Worm (Caenorhabditis elegans) whole organism, L1 larva: Measurements from ENCODE around the gene M117.4.
"Not testable (repeated sequence)": the region's sequence is repeated elsewhere in the genome, so short reads cannot be mapped to it uniquely, and the experiment has no call there.

ENCODE experiments used
- C04F5.9 ChIP-seq: sonication (generic microtip); optimal IDR thresholded peaks from 2 replicates; lab custom pipeline; 2016; ENCODE audit warnings: missing genetic modification characterization, missing compliant biosample characterization
- F16B12.6 ChIP-seq: fragments of 150-350 bp; optimal IDR thresholded peaks from 2 replicates; lab custom pipeline; 2014; ENCODE audit warnings: missing biosample characterization, missing genetic modification characterization
- Y116A8C.19 ChIP-seq: sonication (generic microtip); optimal IDR thresholded peaks from 2 replicates; lab custom pipeline; 2016; ENCODE audit warnings: missing compliant biosample characterization, missing genetic modification characterization, borderline replicate concordance
- aha-1 ChIP-seq: fragments of 150-350 bp; optimal IDR thresholded peaks from 2 replicates; lab custom pipeline; 2014; ENCODE audit warnings: missing biosample characterization, missing genetic modification characterization
- alr-1 ChIP-seq: fragments of 200-800 bp; sonication (Bioruptor generic); optimal IDR thresholded peaks from 2 replicates; lab custom pipeline; 2018; ENCODE audit warnings: borderline replicate concordance, mild to moderate bottlenecking, missing genetic modification characterization, missing compliant biosample characterization
- blmp-1 ChIP-seq: fragments of 150-350 bp; optimal IDR thresholded peaks from 2 replicates; lab custom pipeline; 2014; ENCODE audit warnings: missing biosample characterization, missing genetic modification characterization
- ceh-63 ChIP-seq: fragments of 200-800 bp; sonication (Bioruptor generic); optimal IDR thresholded peaks from 2 replicates; lab custom pipeline; 2018; ENCODE audit warnings: mild to moderate bottlenecking, missing genetic modification characterization, missing compliant biosample characterization
- ceh-82 ChIP-seq, 3 experiments: fragments of 150-350 bp in 1 of 3; sonication (generic microtip) in 2 of 3; optimal IDR thresholded peaks; 2 replicates each; lab custom pipeline; 2014 to 2017; ENCODE audit warnings: missing biosample characterization in 3 of 3, missing genetic modification characterization in 3 of 3
- ceh-90 ChIP-seq: sonication (generic microtip); optimal IDR thresholded peaks from 2 replicates; lab custom pipeline; 2016; ENCODE audit warnings: missing genetic modification characterization, missing compliant biosample characterization
- ces-1 ChIP-seq: fragments of 150-350 bp; optimal IDR thresholded peaks from 2 replicates; lab custom pipeline; 2014; ENCODE audit warnings: missing biosample characterization, missing genetic modification reagents, missing genetic modification characterization
- dsc-1 ChIP-seq: sonication (generic microtip); optimal IDR thresholded peaks from 2 replicates; lab custom pipeline; 2016; ENCODE audit warnings: mild to moderate bottlenecking, missing genetic modification characterization, missing compliant biosample characterization
- efl-1 ChIP-seq, 4 experiments: fragments of 150-350 bp; optimal IDR thresholded peaks in 3 of 4; peaks in 1 of 4; 1 replicate in 1 of 4; 2 replicates in 3 of 4; lab custom pipeline; 2014; ENCODE audit warnings: missing biosample characterization in 2 of 4, missing genetic modification characterization in 2 of 4, missing genetic modification reagents in 2 of 4
- efl-3 ChIP-seq: fragments of 200-800 bp; sonication (Bioruptor generic); optimal IDR thresholded peaks from 2 replicates; lab custom pipeline; 2018; ENCODE audit warnings: mild to moderate bottlenecking, missing genetic modification characterization, missing compliant biosample characterization
- egl-13 ChIP-seq: sonication (generic microtip); optimal IDR thresholded peaks from 2 replicates; lab custom pipeline; 2016; ENCODE audit warnings: missing genotype, missing genetic modification reagents, missing genetic modification characterization, missing compliant biosample characterization
- egl-27 ChIP-seq, 2 experiments: fragments of 150-350 bp in 1 of 2; sonication (generic microtip); optimal IDR thresholded peaks; 3 replicates each; lab custom pipeline; 2017 to 2018; ENCODE audit warnings: missing biosample characterization in 2 of 2, missing genetic modification characterization in 2 of 2, missing genetic modification reagents in 2 of 2
- elt-2 ChIP-seq: sonication (generic microtip); optimal IDR thresholded peaks from 2 replicates; lab custom pipeline; 2016; ENCODE audit warnings: missing genetic modification characterization, mild to moderate bottlenecking, inconsistent platforms, missing compliant biosample characterization, missing genetic modification reagents
- elt-3 ChIP-seq, 6 experiments: fragments of 150-350 bp in 1 of 6; sonication (generic microtip); optimal IDR thresholded peaks; 2 replicates each; lab custom pipeline; 2017 to 2018; ENCODE audit warnings: missing biosample characterization in 6 of 6, missing genetic modification characterization in 6 of 6, inconsistent platforms in 1 of 6
- fkh-10 ChIP-seq: sonication (generic microtip); optimal IDR thresholded peaks from 2 replicates; lab custom pipeline; 2017; ENCODE audit warnings: missing biosample characterization, missing genetic modification reagents, missing genetic modification characterization
- fkh-4 ChIP-seq: sonication (generic microtip); optimal IDR thresholded peaks from 2 replicates; lab custom pipeline; 2016; ENCODE audit warnings: missing compliant biosample characterization, missing genetic modification characterization, borderline replicate concordance
- fkh-8 ChIP-seq: sonication (generic microtip); optimal IDR thresholded peaks from 2 replicates; lab custom pipeline; 2016; ENCODE audit warnings: mild to moderate bottlenecking, missing genetic modification characterization, missing compliant biosample characterization
- fos-1 ChIP-seq: fragments of 150-350 bp; optimal IDR thresholded peaks from 2 replicates; lab custom pipeline; 2014; ENCODE audit warnings: missing biosample characterization, missing genetic modification characterization
- hlh-4 ChIP-seq: sonication (generic microtip); optimal IDR thresholded peaks from 2 replicates; lab custom pipeline; 2016; ENCODE audit warnings: mild to moderate bottlenecking, missing genetic modification characterization, missing compliant biosample characterization
- hpl-2 ChIP-seq: fragments of 150-350 bp; optimal IDR thresholded peaks from 2 replicates; lab custom pipeline; 2014; ENCODE audit warnings: missing biosample characterization, missing genetic modification reagents, missing genetic modification characterization
- irx-1 ChIP-seq: sonication (generic microtip); optimal IDR thresholded peaks from 2 replicates; lab custom pipeline; 2016; ENCODE audit warnings: missing genetic modification characterization, missing compliant biosample characterization
- isw-1 ChIP-seq: fragments of 200-800 bp; sonication (Bioruptor generic); IDR thresholded peaks from 2 replicates; pipeline ENCODE4 v1.3.6; 2022; ENCODE audit warnings: missing genetic modification characterization, missing compliant biosample characterization
- jun-1 ChIP-seq: fragments of 150-350 bp; optimal IDR thresholded peaks from 2 replicates; lab custom pipeline; 2014; ENCODE audit warnings: missing biosample characterization, missing genetic modification reagents, missing genetic modification characterization
- lin-14 ChIP-seq: fragments of 200-800 bp; sonication (Bioruptor generic); optimal IDR thresholded peaks from 2 replicates; lab custom pipeline; 2018; ENCODE audit warnings: mild to moderate bottlenecking, missing genetic modification characterization, moderate library complexity, missing compliant biosample characterization
- lin-35 ChIP-seq, 2 experiments: fragments of 150-350 bp; optimal IDR thresholded peaks; 2 replicates each; lab custom pipeline; 2014; ENCODE audit warnings: missing biosample characterization in 2 of 2, missing genetic modification characterization in 2 of 2, missing genetic modification reagents in 2 of 2
- lir-3 ChIP-seq: sonication (generic microtip); optimal IDR thresholded peaks from 2 replicates; lab custom pipeline; 2016; ENCODE audit warnings: mild to moderate bottlenecking, missing genetic modification characterization, moderate library complexity, missing compliant biosample characterization; ENCODE audit not compliant: poor library complexity
- mab-9 ChIP-seq: fragments of 200-800 bp; sonication (Bioruptor generic); IDR thresholded peaks from 2 replicates; pipeline ENCODE4 v1.3.6; 2022; ENCODE audit warnings: missing genetic modification reagents, missing genetic modification characterization, missing compliant biosample characterization
- mdl-1 ChIP-seq, 2 experiments: fragments of 150-350 bp; optimal IDR thresholded peaks; 2 replicates each; lab custom pipeline; 2014 to 2017; ENCODE audit warnings: missing biosample characterization in 2 of 2, missing genetic modification characterization in 2 of 2, inconsistent platforms in 1 of 2
- nhr-11 ChIP-seq: fragments of 150-350 bp; optimal IDR thresholded peaks from 2 replicates; lab custom pipeline; 2014; ENCODE audit warnings: missing biosample characterization, missing genetic modification characterization
- nhr-12 ChIP-seq: sonication (generic microtip); optimal IDR thresholded peaks from 2 replicates; lab custom pipeline; 2017; ENCODE audit warnings: missing biosample characterization, missing genetic modification characterization
- nhr-19 ChIP-seq: fragments of 200-800 bp; sonication (Bioruptor generic); conservative IDR thresholded peaks from 2 replicates; pipeline ENCODE4 v1.3.6; 2022; ENCODE audit warnings: missing genetic modification characterization, missing compliant biosample characterization
- nhr-28 ChIP-seq: fragments of 150-350 bp; optimal IDR thresholded peaks from 2 replicates; lab custom pipeline; 2014; ENCODE audit warnings: missing biosample characterization, missing genetic modification characterization
- nhr-47 ChIP-seq: sonication (generic microtip); optimal IDR thresholded peaks from 2 replicates; lab custom pipeline; 2016; ENCODE audit warnings: mild to moderate bottlenecking, missing genetic modification characterization, moderate library complexity, missing compliant biosample characterization
- nhr-77 ChIP-seq: fragments of 150-350 bp; optimal IDR thresholded peaks from 2 replicates; lab custom pipeline; 2014; ENCODE audit warnings: missing biosample characterization, missing genetic modification characterization
- nhr-84 ChIP-seq: sonication (generic microtip); optimal IDR thresholded peaks from 2 replicates; lab custom pipeline; 2017; ENCODE audit warnings: missing biosample characterization, missing genetic modification characterization
- pax-3 ChIP-seq: fragments of 200-800 bp; sonication (Bioruptor generic); optimal IDR thresholded peaks from 2 replicates; lab custom pipeline; 2018; ENCODE audit warnings: mild to moderate bottlenecking, missing genetic modification characterization, moderate library complexity, missing compliant biosample characterization
- skn-1 ChIP-seq: fragments of 150-350 bp; optimal IDR thresholded peaks from 2 replicates; lab custom pipeline; 2014; ENCODE audit warnings: missing biosample characterization, missing genetic modification characterization
- snpc-4 ChIP-seq: fragments of 150-350 bp; optimal IDR thresholded peaks from 2 replicates; lab custom pipeline; 2014; ENCODE audit warnings: missing biosample characterization, missing genetic modification characterization
- sup-37 ChIP-seq: fragments of 200-800 bp; sonication (Bioruptor generic); optimal IDR thresholded peaks from 2 replicates; lab custom pipeline; 2018; ENCODE audit warnings: mild to moderate bottlenecking, missing genetic modification characterization, missing compliant biosample characterization
- tbx-2 ChIP-seq: sonication (generic microtip); optimal IDR thresholded peaks from 2 replicates; lab custom pipeline; 2016; ENCODE audit warnings: missing genetic modification characterization, missing compliant biosample characterization
- unc-130 ChIP-seq: fragments of 150-350 bp; optimal IDR thresholded peaks from 2 replicates; lab custom pipeline; 2017; ENCODE audit warnings: missing biosample characterization, missing genetic modification characterization, inconsistent platforms
- unc-30 ChIP-seq: sonication (generic microtip); optimal IDR thresholded peaks from 2 replicates; lab custom pipeline; 2017; ENCODE audit warnings: missing biosample characterization, missing genetic modification characterization
- unc-98 ChIP-seq: fragments of 200-800 bp; sonication (Bioruptor generic); IDR thresholded peaks from 2 replicates; pipeline ENCODE4 v1.3.6; 2022; ENCODE audit warnings: missing genetic modification characterization, missing compliant biosample characterization
- vab-15 ChIP-seq: sonication (generic microtip); optimal IDR thresholded peaks from 2 replicates; lab custom pipeline; 2017; ENCODE audit warnings: missing genotype, mild to moderate bottlenecking, missing genetic modification characterization, missing compliant biosample characterization
- xbp-1 ChIP-seq: sonication (generic microtip); optimal IDR thresholded peaks from 2 replicates; lab custom pipeline; 2016; ENCODE audit warnings: missing genetic modification characterization, missing compliant biosample characterization
- zip-4 ChIP-seq: fragments of 200-800 bp; sonication (Bioruptor generic); optimal IDR thresholded peaks from 2 replicates; lab custom pipeline; 2018; ENCODE audit warnings: mild to moderate bottlenecking, missing genetic modification characterization, moderate library complexity, missing compliant biosample characterization
- ztf-11 ChIP-seq, 2 experiments: sonication (generic microtip); optimal IDR thresholded peaks; 2 replicates each; lab custom pipeline; 2016 to 2017; ENCODE audit warnings: missing genetic modification characterization in 2 of 2, missing biosample characterization in 1 of 2, missing compliant biosample characterization in 1 of 2

The M117.4 gene

DNA sequence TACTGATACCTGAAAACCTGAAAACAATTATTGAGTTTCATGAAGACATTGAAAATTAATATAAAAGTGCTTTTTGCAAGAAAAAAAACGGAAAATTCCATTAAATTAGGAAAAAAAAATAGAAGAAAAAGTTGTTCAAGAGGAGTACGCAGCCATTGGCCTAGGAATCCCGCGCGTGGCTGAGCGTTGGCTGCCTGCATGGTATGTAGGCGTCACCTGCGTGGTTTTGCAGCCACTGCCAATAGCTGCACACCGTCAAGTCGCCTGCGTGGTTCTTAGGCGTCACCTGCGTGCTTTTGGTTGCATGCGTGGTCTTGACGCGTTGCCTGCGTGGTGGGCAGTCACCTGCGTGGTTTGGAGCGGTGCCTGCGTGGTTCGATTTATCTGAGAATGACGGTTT lies 5.3 kb downstream of the M117.4 start, which contains the start of gene M117.6:
TSS of gene M117.6 (minus strand) at position 101 of the 400 bp plus-strand sequence.
- TF ChIP-seq nhr-47; irx-1; snpc-4 (tag; lab: Kevin White, UChicago): not testable (repeated sequence)

DNA sequence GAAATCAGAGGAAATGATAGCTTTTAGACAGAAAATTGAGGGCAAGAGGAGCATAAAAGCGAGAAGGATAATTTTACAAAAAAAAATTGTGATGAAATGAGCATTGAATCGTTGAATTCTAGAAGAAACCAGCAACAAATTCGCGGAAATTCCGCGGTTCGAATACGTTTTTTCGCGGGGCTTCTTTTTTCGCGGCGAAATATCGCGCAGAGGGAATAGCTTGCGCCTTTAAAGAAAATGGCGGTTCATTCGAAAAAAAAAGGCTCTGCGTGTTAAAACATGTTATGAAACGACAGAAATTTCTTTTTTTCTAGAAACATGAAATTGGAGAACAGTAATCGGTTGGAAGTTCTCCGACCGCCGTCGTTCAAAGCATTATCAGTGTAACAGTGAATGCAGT lies 10.9 kb downstream of the M117.4 start:
- TF ChIP-seq nhr-28 (tag; lab: Kevin White, UChicago) (no peak), skn-1 (tag; lab: Kevin White, UChicago) (peak; percentile 51), elt-2 (no peak), xbp-1 (tag; lab: Kevin White, UChicago) (peak; percentile 52), nhr-47 (peak; percentile 44), unc-30 (tag; lab: Kevin White, UChicago) (no peak), jun-1 (tag; lab: Kevin White, UChicago) (no peak), hpl-2 (GFP tag; lab: Kevin White, UChicago) (no peak), mab-9 (no peak), mdl-1 (tag; optimal IDR thresholded peaks at IDR 0.05; lab: Kevin White, UChicago) (peak in 1 of 2 experiments; percentile 29), egl-13 (tag; lab: Kevin White, UChicago) (no peak), aha-1 (tag; lab: Kevin White, UChicago) (no peak), Y116A8C.19 (tag; lab: Kevin White, UChicago) (no peak), isw-1 (GFP tag; lab: Robert Waterston, UW) (peak; percentile 46; the same call in 1 of the 2 replicates), nhr-84 (tag; lab: Kevin White, UChicago) (no peak), egl-27 (tag; optimal IDR thresholded peaks at IDR 0.05; lab: Kevin White, UChicago) (no peak), lin-35 (GFP tag; optimal IDR thresholded peaks at IDR 0.05; lab: Kevin White, UChicago) (peak; percentile 90 to 93), efl-1 (optimal IDR thresholded peaks at IDR 0.05; lab: Kevin White, UChicago) (peak; percentile 79 to 89), efl-1 (GFP tag; optimal IDR thresholded peaks at IDR 0.05 in 1 of 2; lab: Kevin White, UChicago) (peak; percentile 90 to 98), fkh-4 (tag; lab: Kevin White, UChicago) (no peak), hlh-4 (no peak), lin-14 (GFP tag; lab: Kevin White, UChicago) (no peak), C04F5.9 (no peak), fkh-10 (GFP tag; lab: Kevin White, UChicago) (no peak), unc-130 (tag; lab: Kevin White, UChicago) (no peak), efl-3 (GFP tag; lab: Kevin White, UChicago) (no peak), ceh-63 (GFP tag; lab: Kevin White, UChicago) (no peak), ceh-82 (tag; optimal IDR thresholded peaks at IDR 0.05; lab: Kevin White, UChicago) (peak; percentile 10 to 85 (median 34)), ceh-90 (tag; lab: Kevin White, UChicago) (no peak), F16B12.6 (tag; lab: Kevin White, UChicago) (peak; percentile 3), nhr-11 (tag; lab: Kevin White, UChicago) (no peak), ces-1 (GFP tag; lab: Kevin White, UChicago) (no peak), alr-1 (tag; lab: Kevin White, UChicago) (no peak), nhr-19 (GFP tag; lab: Robert Waterston, UW) (peak; percentile 48), zip-4 (GFP tag; lab: Kevin White, UChicago) (no peak), fos-1 (tag; lab: Kevin White, UChicago) (peak; percentile 10), pax-3 (tag; lab: Kevin White, UChicago) (peak; percentile 38), ztf-11 (tag; optimal IDR thresholded peaks at IDR 0.05; lab: Kevin White, UChicago) (no peak), nhr-12 (no peak), dsc-1 (tag; lab: Kevin White, UChicago) (peak; percentile 23), nhr-77 (peak; percentile 1), vab-15 (tag; lab: Kevin White, UChicago) (no peak), fkh-8 (tag; lab: Kevin White, UChicago) (peak; percentile 21), sup-37 (GFP tag; lab: Kevin White, UChicago) (no peak), elt-3 (tag; optimal IDR thresholded peaks at IDR 0.05; lab: Kevin White, UChicago) (peak in 1 of 6 experiments; percentile 36), unc-98 (GFP tag; lab: Robert Waterston, UW) (no peak), blmp-1 (tag; lab: Kevin White, UChicago) (peak; percentile 17), lir-3 (tag; lab: Kevin White, UChicago) (no peak), tbx-2 (tag; lab: Kevin White, UChicago) (no peak)
